Fruit fly (Drosophila melanogaster): ENCODE data around the gene DCTN1-p150.
A peak's percentile ranks its signal among the peaks of the same experiment; 100 is the strongest.

DCTN1-p150 gene

DNA sequence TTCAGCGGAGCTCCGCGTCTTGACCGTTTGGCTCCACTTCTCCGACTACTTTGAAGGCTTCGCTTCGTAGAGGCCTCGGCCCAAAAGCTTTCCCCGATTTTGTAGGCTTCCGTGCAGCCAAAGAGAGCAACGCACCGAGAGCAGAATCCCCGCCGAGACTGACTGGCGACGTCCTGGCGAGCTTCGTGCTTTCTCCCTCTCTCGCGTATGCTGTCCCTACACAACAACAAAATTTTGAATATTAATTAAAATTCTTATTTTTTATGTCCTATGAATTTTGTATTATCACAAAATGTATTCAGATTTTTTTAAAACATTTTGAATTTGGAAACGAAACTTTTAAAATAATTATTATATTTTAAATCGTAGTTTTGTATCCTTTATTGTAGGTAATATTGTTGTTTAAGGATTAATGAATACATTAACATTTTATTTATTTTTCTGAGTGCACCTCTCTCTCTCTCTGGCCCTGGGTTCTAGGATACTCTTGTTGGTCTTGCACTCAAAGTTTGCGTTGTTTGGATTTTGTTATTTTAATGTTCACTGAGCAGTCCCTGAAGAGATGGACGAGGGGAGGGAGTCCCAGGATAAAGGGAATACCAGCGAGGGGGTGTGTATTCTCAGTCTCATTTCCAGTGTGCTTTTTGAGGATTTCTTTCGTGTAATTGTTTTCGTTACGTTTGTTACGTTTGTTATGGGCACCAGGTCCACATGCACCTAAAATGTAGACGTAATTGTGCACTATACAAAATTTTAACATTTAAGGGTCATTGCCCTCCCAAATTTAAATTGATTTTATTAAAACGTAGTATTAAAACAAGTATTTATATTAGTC is 25.8 kb upstream of the DCTN1-p150 start, which contains the start of gene dysc:
dysc (minus strand) TSS at position 51 of the 835 bp plus-strand sequence.
- TF ChIP-seq pad (GFP tag; optimal IDR thresholded peaks at IDR 0.05) (no peak), CG5204 (GFP tag; optimal IDR thresholded peaks at IDR 0.05) (peak; percentile 13), cic (GFP tag; optimal IDR thresholded peaks at IDR 0.05) (no peak), Crg-1 (GFP tag; optimal IDR thresholded peaks at IDR 0.05) (no peak), toe (GFP tag; optimal IDR thresholded peaks at IDR 0.05) (peak; percentile 24), tj (GFP tag; optimal IDR thresholded peaks at IDR 0.05) (no peak), CG7101 (tag; optimal IDR thresholded peaks at IDR 0.05) (peak; percentile 65), Mnt (GFP tag; optimal IDR thresholded peaks at IDR 0.05) (no peak), CG14711 (tag; optimal IDR thresholded peaks at IDR 0.05) (peak; percentile 16), CG7045 (GFP tag; optimal IDR thresholded peaks at IDR 0.05) (peak; percentile 33), cnc (optimal IDR thresholded peaks at IDR 0.05) (no peak), CG1620 (GFP tag; optimal IDR thresholded peaks at IDR 0.05) (no peak), ovo (GFP tag; optimal IDR thresholded peaks at IDR 0.05) (no peak), bab1 (GFP tag; optimal IDR thresholded peaks at IDR 0.05) (no peak), Clk (GFP tag; optimal IDR thresholded peaks at IDR 0.05) (no peak), CG11617 (GFP tag; optimal IDR thresholded peaks at IDR 0.05) (peak; percentile 10), CG33017 (tag; optimal IDR thresholded peaks at IDR 0.05) (peak; percentile 75), kay (GFP tag; ENCODE audit: borderline replicate concordance) (no peak), Hr96 (GFP tag; optimal IDR thresholded peaks at IDR 0.05) (peak; percentile 9), CG12768 (GFP tag; optimal IDR thresholded peaks at IDR 0.05) (peak; percentile 37)

dm6 chr3L:13904021-13904325 is 25.2 kb upstream of the DCTN1-p150 start:
- TF ChIP-seq pad (GFP tag; optimal IDR thresholded peaks at IDR 0.05) (no peak), Hr96 (GFP tag; optimal IDR thresholded peaks at IDR 0.05) (no peak), CG14711 (tag; optimal IDR thresholded peaks at IDR 0.05) (no peak), CG7045 (GFP tag; optimal IDR thresholded peaks at IDR 0.05) (no peak), CG1620 (GFP tag; optimal IDR thresholded peaks at IDR 0.05) (no peak), CG11617 (GFP tag; optimal IDR thresholded peaks at IDR 0.05) (no peak), Mnt (GFP tag; optimal IDR thresholded peaks at IDR 0.05) (no peak), ovo (GFP tag; optimal IDR thresholded peaks at IDR 0.05) (no peak), tj (GFP tag; optimal IDR thresholded peaks at IDR 0.05) (no peak), cic (GFP tag; optimal IDR thresholded peaks at IDR 0.05) (no peak), toe (GFP tag; optimal IDR thresholded peaks at IDR 0.05) (no peak)

DNA sequence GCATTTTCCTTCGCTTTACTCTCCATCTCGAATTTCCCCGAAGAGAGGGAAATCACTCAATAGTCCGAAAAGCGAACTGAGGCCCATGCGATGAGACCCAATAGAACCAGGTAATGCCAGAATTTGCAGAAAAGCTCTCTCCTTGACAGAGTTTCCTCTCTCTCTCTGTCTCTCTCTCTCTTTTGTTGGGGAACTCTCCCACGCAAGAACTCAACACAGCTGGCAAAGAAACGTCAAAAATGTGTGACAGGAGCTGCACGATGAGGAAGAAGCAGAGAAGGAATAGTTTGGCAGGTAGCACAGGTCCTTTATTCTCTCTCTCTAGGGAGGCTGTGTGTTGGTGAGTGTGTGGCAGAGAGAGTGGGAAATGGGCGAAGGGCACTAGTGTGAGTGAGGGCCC is 24.8 kb upstream of the DCTN1-p150 start:
- TF ChIP-seq CG14711 (tag; optimal IDR thresholded peaks at IDR 0.05) (no peak), CG7045 (GFP tag; optimal IDR thresholded peaks at IDR 0.05) (no peak), kay (GFP tag; ENCODE audit: borderline replicate concordance) (no peak), Hr96 (GFP tag; optimal IDR thresholded peaks at IDR 0.05) (no peak), CG5204 (GFP tag; optimal IDR thresholded peaks at IDR 0.05) (no peak)

- TF ChIP-seq cnc (optimal IDR thresholded peaks at IDR 0.05) (no peak), Clk (GFP tag; optimal IDR thresholded peaks at IDR 0.05) (peak; percentile 64), pad (GFP tag; optimal IDR thresholded peaks at IDR 0.05) (no peak), CG5204 (GFP tag; optimal IDR thresholded peaks at IDR 0.05) (no peak), cic (GFP tag; optimal IDR thresholded peaks at IDR 0.05) (no peak), bab1 (GFP tag; optimal IDR thresholded peaks at IDR 0.05) (no peak), ovo (GFP tag; optimal IDR thresholded peaks at IDR 0.05) (no peak), Hr96 (GFP tag; optimal IDR thresholded peaks at IDR 0.05) (no peak), CG7101 (tag; optimal IDR thresholded peaks at IDR 0.05) (no peak), CG7045 (GFP tag; optimal IDR thresholded peaks at IDR 0.05) (peak; percentile 88), Crg-1 (GFP tag; optimal IDR thresholded peaks at IDR 0.05) (no peak), CG1620 (GFP tag; optimal IDR thresholded peaks at IDR 0.05) (no peak), CG11617 (GFP tag; optimal IDR thresholded peaks at IDR 0.05) (peak; percentile 17), Mnt (GFP tag; optimal IDR thresholded peaks at IDR 0.05) (no peak), CG14711 (tag; optimal IDR thresholded peaks at IDR 0.05) (peak; percentile 56), tj (GFP tag; optimal IDR thresholded peaks at IDR 0.05) (no peak), CG33017 (tag; optimal IDR thresholded peaks at IDR 0.05) (peak; percentile 58), CG12768 (GFP tag; optimal IDR thresholded peaks at IDR 0.05) (peak; percentile 64), kay (GFP tag; ENCODE audit: borderline replicate concordance) (no peak), toe (GFP tag; optimal IDR thresholded peaks at IDR 0.05) (no peak)
Measured at dm6 chr3L:13905515-13905914, 23.7 kb upstream of the DCTN1-p150 start.

- TF ChIP-seq bab1 (GFP tag; optimal IDR thresholded peaks at IDR 0.05) (no peak), Crg-1 (GFP tag; optimal IDR thresholded peaks at IDR 0.05) (no peak), pad (GFP tag; optimal IDR thresholded peaks at IDR 0.05) (no peak), Mnt (GFP tag; optimal IDR thresholded peaks at IDR 0.05) (no peak), Clk (GFP tag; optimal IDR thresholded peaks at IDR 0.05) (no peak)
Measured at dm6 chr3L:13911649-13912260, 17.4 kb upstream of the DCTN1-p150 start.

DNA sequence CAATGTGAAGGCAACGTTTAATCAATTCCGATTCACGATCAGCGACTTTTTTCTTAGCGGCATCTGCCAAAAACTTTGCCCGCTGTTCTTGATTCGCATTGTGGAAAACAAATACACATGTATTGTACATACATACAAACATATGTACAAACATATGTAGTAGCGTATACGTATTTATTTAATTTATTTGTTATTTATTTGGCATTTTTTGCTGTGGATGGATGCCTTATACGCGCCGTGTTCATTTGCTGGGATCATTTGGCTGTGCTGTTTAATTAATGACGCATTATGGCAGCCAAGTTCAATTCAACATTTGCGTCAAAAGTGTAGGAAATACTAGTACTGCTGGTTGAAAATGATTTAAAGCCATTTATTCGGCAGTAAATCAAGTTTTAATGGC is 16.4 kb upstream of the DCTN1-p150 start:
- TF ChIP-seq ovo (GFP tag; optimal IDR thresholded peaks at IDR 0.05) (no peak), kay (GFP tag; ENCODE audit: borderline replicate concordance) (no peak), tj (GFP tag; optimal IDR thresholded peaks at IDR 0.05) (no peak), Clk (GFP tag; optimal IDR thresholded peaks at IDR 0.05) (no peak), CG11617 (GFP tag; optimal IDR thresholded peaks at IDR 0.05) (no peak), CG33017 (tag; optimal IDR thresholded peaks at IDR 0.05) (no peak), CG7045 (GFP tag; optimal IDR thresholded peaks at IDR 0.05) (no peak), toe (GFP tag; optimal IDR thresholded peaks at IDR 0.05) (no peak), cnc (optimal IDR thresholded peaks at IDR 0.05) (no peak), bab1 (GFP tag; optimal IDR thresholded peaks at IDR 0.05) (no peak)

Data from whole organism, adult.